Worm (Caenorhabditis elegans) whole organism, late embryonic: ENCODE results near the gene kcnl-1.

Experiments
- C08G9.2 ChIP-seq: sonication (generic microtip); optimal IDR thresholded peaks from 2 replicates; lab custom pipeline; 2016; ENCODE audit warnings: mild to moderate bottlenecking, missing genetic modification characterization, moderate library complexity, missing compliant biosample characterization
- ama-1 ChIP-seq: fragments of 150-350 bp; optimal IDR thresholded peaks from 2 replicates; lab custom pipeline; 2014
- ceh-9 ChIP-seq: sonication (generic microtip); optimal IDR thresholded peaks from 2 replicates; lab custom pipeline; 2016; ENCODE audit warnings: mild to moderate bottlenecking, missing genetic modification characterization, inconsistent platforms, missing compliant biosample characterization
- dmd-4 ChIP-seq: sonication (generic microtip); optimal IDR thresholded peaks from 2 replicates; lab custom pipeline; 2016; ENCODE audit warnings: borderline replicate concordance, missing genetic modification characterization, missing compliant biosample characterization
- fkh-10 ChIP-seq: fragments of 150-350 bp; optimal IDR thresholded peaks from 2 replicates; lab custom pipeline; 2014; ENCODE audit warnings: missing biosample characterization, missing genetic modification reagents, missing genetic modification characterization
- nhr-11 ChIP-seq: fragments of 150-350 bp; optimal IDR thresholded peaks from 2 replicates; lab custom pipeline; 2014; ENCODE audit warnings: missing biosample characterization, missing genetic modification characterization
- nhr-232 ChIP-seq: sonication (generic microtip); optimal IDR thresholded peaks from 2 replicates; lab custom pipeline; 2016; ENCODE audit warnings: missing genetic modification characterization, missing compliant biosample characterization
- pag-3 ChIP-seq: sonication (generic microtip); optimal IDR thresholded peaks from 2 replicates; lab custom pipeline; 2016; ENCODE audit warnings: missing compliant biosample characterization, missing genetic modification characterization, borderline replicate concordance
- rnt-1 ChIP-seq: sonication (generic microtip); optimal IDR thresholded peaks from 2 replicates; lab custom pipeline; 2016; ENCODE audit warnings: missing genetic modification characterization, missing compliant biosample characterization
- syd-9 ChIP-seq: sonication (generic microtip); optimal IDR thresholded peaks from 2 replicates; lab custom pipeline; 2016; ENCODE audit warnings: mild to moderate bottlenecking, missing genetic modification characterization, moderate library complexity, missing compliant biosample characterization
- tbx-2 ChIP-seq: sonication (generic microtip); optimal IDR thresholded peaks from 2 replicates; lab custom pipeline; 2016; ENCODE audit warnings: missing genetic modification characterization, missing compliant biosample characterization
- unc-86 ChIP-seq: sonication (generic microtip); optimal IDR thresholded peaks from 2 replicates; lab custom pipeline; 2016; ENCODE audit warnings: missing genetic modification characterization, missing compliant biosample characterization

DNA sequence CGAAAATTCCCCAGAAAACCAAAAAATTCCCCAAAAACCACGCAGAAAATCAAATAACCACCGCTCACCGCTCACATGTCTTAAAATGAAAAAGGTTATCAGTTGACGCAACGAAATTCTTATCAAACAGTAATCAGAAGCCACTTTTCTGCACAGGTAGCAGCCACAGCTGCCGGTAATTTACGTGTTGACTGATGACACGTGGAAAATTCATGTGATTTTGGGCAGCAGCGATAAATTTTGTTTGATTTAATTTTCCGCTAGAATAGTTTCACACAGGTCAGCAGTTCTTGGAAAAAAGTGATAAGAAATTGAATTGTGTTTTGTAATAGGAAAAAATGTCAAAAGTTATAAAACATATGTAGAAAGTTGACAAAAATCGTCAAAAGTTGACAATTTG is 37.6 kb upstream of the kcnl-1 start:
- no peak for TF ChIP-seq pag-3 (tag; lab: Kevin White, UChicago)
- TF ChIP-seq fkh-10, result no peak
- no peak for TF ChIP-seq nhr-232
- no peak for TF ChIP-seq tbx-2 (tag; lab: Kevin White, UChicago)
- no peak for TF ChIP-seq unc-86 (tag; lab: Kevin White, UChicago)
- no peak for TF ChIP-seq dmd-4 (tag; lab: Kevin White, UChicago)
- TF ChIP-seq nhr-11 (tag; lab: Kevin White, UChicago), result no peak
- no peak for TF ChIP-seq syd-9 (tag; lab: Kevin White, UChicago)
- no peak for TF ChIP-seq ama-1
- no peak for TF ChIP-seq ceh-9 (tag; lab: Kevin White, UChicago)
- no peak for TF ChIP-seq C08G9.2 (tag; lab: Kevin White, UChicago)
- TF ChIP-seq rnt-1, result no peak
